Fruit fly (Drosophila melanogaster): Measurements from ENCODE around the gene Traf4.

dm6 chr2L:4417982-4418381 is 56.3 kb downstream of the Traf4 start:
- TF ChIP-seq Hr96 (GFP tag; optimal IDR thresholded peaks at IDR 0.05) (no peak), bab1 (GFP tag; optimal IDR thresholded peaks at IDR 0.05) (no peak), cic (GFP tag; optimal IDR thresholded peaks at IDR 0.05) (no peak), ovo (GFP tag; optimal IDR thresholded peaks at IDR 0.05) (no peak), CG5204 (GFP tag; optimal IDR thresholded peaks at IDR 0.05) (no peak), CG1620 (GFP tag; optimal IDR thresholded peaks at IDR 0.05) (no peak), cnc (optimal IDR thresholded peaks at IDR 0.05) (no peak), tj (GFP tag; optimal IDR thresholded peaks at IDR 0.05) (no peak), CG33017 (tag; optimal IDR thresholded peaks at IDR 0.05) (no peak), CG7101 (tag; optimal IDR thresholded peaks at IDR 0.05) (no peak)

Measured in whole organism, adult.